Worm (Caenorhabditis elegans) whole organism, early embryonic: ENCODE data around the gene R11D1.3.

Experiments
- B0310.2 ChIP-seq: sonication (generic microtip); optimal IDR thresholded peaks from 2 replicates; lab custom pipeline; 2016; ENCODE audit warnings: mild to moderate bottlenecking, missing genetic modification characterization, missing compliant biosample characterization
- ama-1 ChIP-seq: fragments of 150-350 bp; optimal IDR thresholded peaks from 2 replicates; lab custom pipeline; 2014
- ceh-13 ChIP-seq: fragments of 200-800 bp; sonication (Bioruptor generic); optimal IDR thresholded peaks from 2 replicates; lab custom pipeline; 2018; ENCODE audit warnings: mild to moderate bottlenecking, missing genetic modification characterization, missing compliant biosample characterization
- ceh-36 ChIP-seq: sonication (generic microtip); optimal IDR thresholded peaks from 2 replicates; lab custom pipeline; 2016; ENCODE audit warnings: missing genetic modification characterization, inconsistent platforms, missing compliant biosample characterization
- flt-1 ChIP-seq: fragments of 200-800 bp; sonication (Bioruptor generic); IDR thresholded peaks from 2 replicates; pipeline ENCODE4 v1.3.6; 2022; ENCODE audit warnings: missing genetic modification characterization, missing compliant biosample characterization
- hnd-1 ChIP-seq: sonication (generic microtip); optimal IDR thresholded peaks from 2 replicates; lab custom pipeline; 2016; ENCODE audit warnings: missing genetic modification characterization, missing compliant biosample characterization
- pes-1 ChIP-seq: fragments of 200-800 bp; sonication (Bioruptor generic); IDR thresholded peaks from 2 replicates; pipeline ENCODE4 v1.3.6; 2022; ENCODE audit warnings: missing genetic modification reagents, missing genetic modification characterization, missing compliant biosample characterization
- scrt-1 ChIP-seq: fragments of 200-800 bp; sonication (Bioruptor generic); IDR thresholded peaks from 2 replicates; pipeline ENCODE4 v1.3.6; 2022; ENCODE audit warnings: missing genetic modification characterization, missing compliant biosample characterization
- tbx-11 ChIP-seq: fragments of 200-800 bp; sonication (Bioruptor generic); IDR thresholded peaks from 2 replicates; pipeline ENCODE4 v1.3.6; 2022; ENCODE audit warnings: missing genetic modification characterization, missing compliant biosample characterization
- tbx-37 ChIP-seq: fragments of 200-800 bp; sonication (Bioruptor generic); conservative IDR thresholded peaks from 2 replicates; pipeline ENCODE4 v1.3.6; 2022; ENCODE audit warnings: missing genetic modification reagents, missing genetic modification characterization, missing compliant biosample characterization

DNA sequence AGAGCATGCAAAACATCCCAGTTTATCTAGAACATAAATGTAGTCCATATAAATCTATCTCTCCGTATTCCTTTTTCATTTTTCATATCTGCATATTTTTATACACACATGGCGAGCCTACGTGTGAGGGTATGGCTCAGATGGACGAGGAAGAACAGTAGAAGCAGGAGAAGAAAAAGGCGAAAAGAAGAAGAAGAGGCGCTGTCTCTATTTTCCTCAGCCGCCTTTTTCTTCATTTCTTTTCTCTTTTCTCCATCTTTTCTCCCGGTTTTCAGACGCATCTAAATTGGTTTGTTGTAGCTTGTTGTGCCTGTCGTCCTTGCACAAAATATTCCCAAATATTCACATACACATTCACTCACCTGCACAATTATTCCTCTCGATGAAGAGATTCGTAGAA, 15.9 kb downstream of the R11D1.3 start, which contains the start of gene K10C8.4:
- TF ChIP-seq pes-1 (GFP tag; lab: Robert Waterston, UW) (no peak), tbx-37 (no peak), ama-1 (lab: Kevin White, UChicago) (no peak), ceh-36 (tag; lab: Kevin White, UChicago) (no peak), ceh-13 (no peak), scrt-1 (GFP tag; lab: Robert Waterston, UW) (no peak), tbx-11 (GFP tag; lab: Robert Waterston, UW) (no peak), flt-1 (no peak), B0310.2 (tag; lab: Kevin White, UChicago) (no peak), hnd-1 (no peak)
